Worm (Caenorhabditis elegans) whole organism, L4 larva: Measurements from ENCODE around the gene daf-41.

Experiments used
- F44E2.7 ChIP-seq: fragments of 200-800 bp; sonication (Bioruptor generic); IDR thresholded peaks from 2 replicates; pipeline ENCODE4 v2.1.2; 2022; ENCODE audit warnings: missing genetic modification characterization, missing compliant biosample characterization
- F49E8.2 ChIP-seq: sonication (generic microtip); optimal IDR thresholded peaks from 2 replicates; lab custom pipeline; 2016; ENCODE audit warnings: missing compliant biosample characterization, mild to moderate bottlenecking, missing genetic modification characterization, borderline replicate concordance
- ZK546.5 ChIP-seq, 2 experiments: sonication (generic microtip); optimal IDR thresholded peaks; 2 replicates each; lab custom pipeline; 2017; ENCODE audit warnings: missing biosample characterization in 2 of 2, missing genetic modification characterization in 2 of 2
- dve-1 ChIP-seq: sonication (generic microtip); optimal IDR thresholded peaks from 2 replicates; lab custom pipeline; 2017; ENCODE audit warnings: antibody characterized with exemption, mild to moderate bottlenecking, missing genetic modification characterization, missing compliant biosample characterization; ENCODE audit not compliant: insufficient read depth
- lin-1 ChIP-seq: fragments of 200-800 bp; sonication (Bioruptor generic); IDR thresholded peaks from 2 replicates; pipeline ENCODE4 v1.3.6; 2022; ENCODE audit warnings: missing genetic modification reagents, missing genetic modification characterization, missing compliant biosample characterization
- mes-2 ChIP-seq: sonication (generic microtip); optimal IDR thresholded peaks from 2 replicates; lab custom pipeline; 2016; ENCODE audit warnings: missing genotype, mild to moderate bottlenecking, missing genetic modification characterization, missing compliant biosample characterization; ENCODE audit not compliant: poor library complexity, severe bottlenecking
- nhr-237 ChIP-seq: sonication (generic microtip); optimal IDR thresholded peaks from 2 replicates; lab custom pipeline; 2017; ENCODE audit warnings: missing biosample characterization, missing genetic modification characterization
- nhr-25 ChIP-seq: sonication (generic microtip); optimal IDR thresholded peaks from 2 replicates; lab custom pipeline; 2017; ENCODE audit warnings: missing genetic modification characterization, mild to moderate bottlenecking, missing compliant biosample characterization, antibody characterized with exemption, moderate library complexity, borderline replicate concordance; ENCODE audit not compliant: insufficient read depth
- nhr-28 ChIP-seq: fragments of 150-350 bp; optimal IDR thresholded peaks from 2 replicates; lab custom pipeline; 2014; ENCODE audit warnings: missing biosample characterization, missing genetic modification characterization
- nhr-6 ChIP-seq: fragments of 150-350 bp; optimal IDR thresholded peaks from 2 replicates; lab custom pipeline; 2014; ENCODE audit warnings: missing biosample characterization, missing genetic modification characterization
- unc-62 ChIP-seq, 3 experiments: fragments of 150-350 bp in 1 of 3; sonication (generic microtip); optimal IDR thresholded peaks in 2 of 3; peaks in 1 of 3; 1 replicate in 1 of 3; 2 replicates in 2 of 3; lab custom pipeline; 2014 to 2017; ENCODE audit warnings: missing biosample characterization in 3 of 3, missing genetic modification characterization in 3 of 3, missing genetic modification reagents in 3 of 3, missing genotype in 1 of 3
- ztf-11 ChIP-seq: fragments of 150-350 bp; optimal IDR thresholded peaks from 2 replicates; lab custom pipeline; 2014; ENCODE audit warnings: missing biosample characterization, missing genetic modification characterization

- no peak for TF ChIP-seq dve-1
- TF ChIP-seq lin-1 (GFP tag; lab: Robert Waterston, UW): no peak
- no peak for TF ChIP-seq nhr-237 (tag; lab: Kevin White, UChicago)
- no peak for TF ChIP-seq ztf-11 (tag; lab: Kevin White, UChicago)
- TF ChIP-seq nhr-28: no peak
- TF ChIP-seq unc-62 (GFP tag; optimal IDR thresholded peaks at IDR 0.05 in 1 of 2; lab: Kevin White, UChicago): no peak
- TF ChIP-seq unc-62 (tag; optimal IDR thresholded peaks at IDR 0.05; lab: Kevin White, UChicago): no peak
- no peak for TF ChIP-seq nhr-25 (tag; lab: Kevin White, UChicago)
- TF ChIP-seq nhr-6: no peak
- no peak for TF ChIP-seq F44E2.7 (GFP tag; lab: Robert Waterston, UW)
- no peak for TF ChIP-seq ZK546.5 (tag; optimal IDR thresholded peaks at IDR 0.05; lab: Kevin White, UChicago)
- TF ChIP-seq F49E8.2 (tag; lab: Kevin White, UChicago): no peak
- TF ChIP-seq mes-2: no peak
Measured at ce11 chrIII:5234312-5234711, 40.3 kb downstream of the daf-41 start, which contains the start of gene mrps-26.
